Worm (Caenorhabditis elegans): ENCODE results near the gene cah-1.

Gene cah-1

DNA sequence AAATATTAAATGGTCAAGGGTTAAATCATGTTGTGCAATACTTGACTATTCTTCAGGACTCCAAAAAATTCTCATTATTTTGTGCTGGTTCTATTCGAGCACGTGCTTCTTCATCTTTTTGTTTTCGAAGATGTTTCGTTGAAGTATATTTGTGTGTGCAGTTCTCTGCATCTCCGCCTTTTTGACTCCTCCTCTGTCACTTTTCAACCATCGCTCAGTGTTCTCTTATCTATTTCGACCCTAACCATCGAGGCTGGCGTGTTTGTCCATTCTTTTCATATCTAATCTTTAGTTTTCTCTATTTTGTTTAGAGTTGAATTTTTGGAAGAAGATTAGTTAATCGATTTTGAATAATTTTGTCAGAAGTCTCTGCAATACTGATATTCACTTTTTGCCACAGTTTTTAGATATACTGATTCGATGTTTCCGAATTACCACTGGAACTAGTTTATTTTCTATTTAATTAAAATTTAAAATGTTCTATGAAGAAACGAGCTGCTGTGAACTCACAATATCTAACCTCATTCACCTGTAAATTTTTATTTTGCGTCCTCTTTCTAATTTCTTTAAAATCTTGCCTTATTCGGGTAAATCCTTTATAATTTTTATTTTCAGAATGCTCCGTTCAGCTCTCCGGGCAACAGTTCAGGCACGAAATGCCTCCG lies 8.1 kb downstream of the cah-1 start, which contains the start of gene alh-1:
Gene alh-1 (plus strand): TSS at position 615 of the 665 bp plus-strand sequence.
- TF ChIP-seq nhr-77 (tag; optimal IDR thresholded peaks at IDR 0.05) (no peak), sma-9 (GFP tag; optimal IDR thresholded peaks at IDR 0.05) (peak; percentile 67), sma-9 (tag; optimal IDR thresholded peaks at IDR 0.05) (no peak), fos-1 (tag; optimal IDR thresholded peaks at IDR 0.05) (peak; percentile 69), nhr-237 (tag; optimal IDR thresholded peaks at IDR 0.05) (no peak), lsy-2 (tag; optimal IDR thresholded peaks at IDR 0.05) (peak in 1 of 2 experiments; percentile 32), mbf-1 (tag; optimal IDR thresholded peaks at IDR 0.05) (no peak), F13H6.1 (tag; optimal IDR thresholded peaks at IDR 0.05) (peak; percentile 36), nhr-6 (tag; optimal IDR thresholded peaks at IDR 0.05) (no peak), nhr-129 (tag; optimal IDR thresholded peaks at IDR 0.05) (peak; percentile 43), gmeb-1 (tag; optimal IDR thresholded peaks at IDR 0.05) (peak; percentile 1)

DNA sequence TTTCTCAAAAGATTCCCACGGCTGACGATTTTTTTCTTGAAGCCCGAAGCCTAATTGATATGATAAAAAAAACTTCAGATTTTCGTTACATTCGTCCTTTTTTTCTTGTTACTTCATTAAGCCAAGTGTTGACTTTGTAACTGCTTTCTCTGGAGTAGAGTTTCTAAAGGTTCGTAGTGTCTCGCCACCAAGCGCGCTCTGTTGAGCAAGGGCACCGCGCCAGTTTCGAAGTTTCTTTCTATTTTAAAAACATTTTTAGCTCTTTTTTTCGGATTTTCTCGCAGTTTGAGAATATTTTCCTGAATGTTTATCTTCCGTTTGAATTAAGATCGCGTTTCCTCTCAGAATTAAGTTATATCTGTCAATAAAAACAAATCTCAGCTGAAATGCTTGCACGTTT lies 8.9 kb downstream of the cah-1 start:
- TF ChIP-seq peb-1 (tag; optimal IDR thresholded peaks at IDR 0.05) (no peak), unc-55 (GFP tag; optimal IDR thresholded peaks at IDR 0.05) (peak; percentile 59)

DNA sequence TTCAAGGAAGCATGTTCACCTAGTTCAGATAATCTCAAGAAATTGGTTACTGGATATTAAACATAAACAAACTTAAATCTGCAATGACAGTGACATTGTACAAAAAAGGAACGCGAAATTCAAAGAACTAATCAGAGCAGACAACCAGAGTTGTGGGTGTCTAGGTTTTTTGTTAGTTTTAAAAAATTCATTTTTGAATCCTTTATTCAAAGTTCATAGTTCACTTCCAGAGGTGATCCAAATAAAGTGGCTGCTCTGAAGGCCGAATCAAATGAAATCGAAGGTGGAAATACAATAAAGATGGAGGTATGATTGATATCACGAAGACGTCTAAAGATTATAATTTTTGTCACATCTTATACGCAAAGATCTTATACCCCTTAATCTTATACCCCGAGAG lies 11.0 kb downstream of the cah-1 start, which contains the start of gene ttbk-6:
Gene ttbk-6 (plus strand): TSS at position 301 of the 400 bp plus-strand sequence.
- TF ChIP-seq C34F6.9 (tag; optimal IDR thresholded peaks at IDR 0.05) = no peak
- TF ChIP-seq ceh-82 (tag; optimal IDR thresholded peaks at IDR 0.05) = no peak
- no peak for TF ChIP-seq nhr-25 (tag; optimal IDR thresholded peaks at IDR 0.05)
- no peak for TF ChIP-seq mab-5 (tag; optimal IDR thresholded peaks at IDR 0.05)
- no peak for TF ChIP-seq aly-2 (tag; optimal IDR thresholded peaks at IDR 0.05)
- TF ChIP-seq sma-9 (GFP tag; optimal IDR thresholded peaks at IDR 0.05) = no peak
- TF ChIP-seq sma-9 (tag; optimal IDR thresholded peaks at IDR 0.05) = no peak
- TF ChIP-seq sma-3 (GFP tag; optimal IDR thresholded peaks at IDR 0.05) = no peak
- TF ChIP-seq gmeb-1 (tag; optimal IDR thresholded peaks at IDR 0.05) = no peak
- no peak for TF ChIP-seq snpc-4 (tag; optimal IDR thresholded peaks at IDR 0.05)
- no peak for TF ChIP-seq nhr-21 (tag; optimal IDR thresholded peaks at IDR 0.05)
- no peak for TF ChIP-seq nhr-237 (tag; optimal IDR thresholded peaks at IDR 0.05)
- no peak for TF ChIP-seq nhr-12 (tag; optimal IDR thresholded peaks at IDR 0.05)

DNA sequence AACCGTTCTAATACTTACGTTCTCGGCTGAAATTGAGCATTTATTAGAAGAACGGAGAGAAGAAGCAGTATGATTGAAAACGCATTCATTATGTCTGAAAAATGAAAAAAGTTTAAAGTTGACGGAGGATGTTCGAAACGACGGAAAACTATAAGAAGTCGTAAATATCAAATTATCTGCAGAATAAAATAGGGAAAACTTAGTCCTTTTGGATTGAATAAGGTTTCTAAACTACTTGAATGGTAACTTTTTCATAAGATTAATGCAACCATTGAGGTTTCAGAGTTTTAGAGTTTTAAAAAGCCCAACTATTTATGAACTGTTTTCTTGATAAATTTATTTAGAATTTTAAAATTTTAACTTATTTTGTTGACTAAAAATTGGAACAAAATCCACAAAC lies 13.9 kb downstream of the cah-1 start, which contains the start of gene C45G9.12:
Gene C45G9.12 (minus strand): TSS at position 101 of the 400 bp plus-strand sequence.
- TF ChIP-seq mab-5 (tag; optimal IDR thresholded peaks at IDR 0.05) (no peak), nhr-237 (tag; optimal IDR thresholded peaks at IDR 0.05) (no peak), nhr-11 (tag; optimal IDR thresholded peaks at IDR 0.05) (no peak), nhr-6 (tag; optimal IDR thresholded peaks at IDR 0.05) (no peak), R02D3.7 (tag; optimal IDR thresholded peaks at IDR 0.05) (no peak), snpc-4 (tag; optimal IDR thresholded peaks at IDR 0.05) (no peak)

DNA sequence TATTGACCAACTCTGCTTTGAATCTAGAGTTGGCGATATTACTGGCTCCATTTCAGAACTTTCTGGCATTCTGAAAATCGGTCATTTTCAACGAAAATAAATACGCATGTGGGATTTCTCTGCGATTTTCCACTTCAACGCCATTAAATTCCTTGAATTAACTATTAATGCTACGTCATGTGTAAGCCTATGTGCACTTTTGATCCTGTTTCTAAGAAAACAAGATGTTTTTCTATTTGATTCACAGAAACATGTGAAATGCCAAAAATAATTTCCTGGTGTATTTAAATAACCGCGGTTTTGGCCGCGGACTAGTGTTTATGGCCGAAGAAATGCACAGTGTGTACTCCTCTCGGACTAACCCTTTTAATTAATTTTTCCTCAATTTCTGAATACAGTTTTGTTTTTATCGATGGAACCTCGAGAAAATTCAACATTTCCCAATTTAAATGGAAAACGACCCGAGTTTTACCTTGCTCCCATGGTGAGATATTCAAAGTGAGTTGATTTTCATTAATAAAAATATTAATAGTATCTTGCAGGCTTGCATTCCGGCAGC lies 16.7 kb downstream of the cah-1 start, which contains the start of the genes C45G9.11 and C45G9.2:
Gene C45G9.11 (minus strand): TSS at position 51 of the 559 bp plus-strand sequence.
Gene C45G9.2 (plus strand): TSS at position 392 of the 559 bp plus-strand sequence.
- peak; percentile 73 for TF ChIP-seq F13H6.1 (tag; optimal IDR thresholded peaks at IDR 0.05)
- no peak for TF ChIP-seq sem-4 (tag; optimal IDR thresholded peaks at IDR 0.05)
- peak; percentile 83 for TF ChIP-seq sma-3 (GFP tag; optimal IDR thresholded peaks at IDR 0.05)
- TF ChIP-seq ZK546.5 (tag; optimal IDR thresholded peaks at IDR 0.05) = no peak
- no peak for TF ChIP-seq unc-39 (tag; optimal IDR thresholded peaks at IDR 0.05)
- no peak for TF ChIP-seq nhr-11 (tag; optimal IDR thresholded peaks at IDR 0.05)
- no peak for TF ChIP-seq peb-1 (tag; optimal IDR thresholded peaks at IDR 0.05)
- peak; percentile 42 for TF ChIP-seq snpc-4 (tag; optimal IDR thresholded peaks at IDR 0.05)
- peak; percentile 74 for TF ChIP-seq lin-13 (GFP tag; optimal IDR thresholded peaks at IDR 0.05)
- no peak for TF ChIP-seq nhr-10 (tag; optimal IDR thresholded peaks at IDR 0.05)
- no peak for TF ChIP-seq aly-2 (tag; optimal IDR thresholded peaks at IDR 0.05)
- no peak for TF ChIP-seq ceh-16 (tag; optimal IDR thresholded peaks at IDR 0.05)
- peak; percentile 71 to 85 for TF ChIP-seq lsy-2 (tag; optimal IDR thresholded peaks at IDR 0.05)
- no peak for TF ChIP-seq dmd-4 (tag; optimal IDR thresholded peaks at IDR 0.05)
- TF ChIP-seq fos-1 (tag; optimal IDR thresholded peaks at IDR 0.05) = no peak
- TF ChIP-seq ztf-1 (GFP tag; conservative IDR thresholded peaks at IDR 0.05) = no peak
- peak; percentile 52 for TF ChIP-seq nhr-6 (tag; optimal IDR thresholded peaks at IDR 0.05)
- TF ChIP-seq zag-1 (tag; optimal IDR thresholded peaks at IDR 0.05) = no peak
- peak; percentile 52 for TF ChIP-seq mab-5 (tag; optimal IDR thresholded peaks at IDR 0.05)
- TF ChIP-seq blmp-1 (tag; optimal IDR thresholded peaks at IDR 0.05; ENCODE audit: insufficient read depth) = no peak
- TF ChIP-seq ama-1 (optimal IDR thresholded peaks at IDR 0.05) = no peak
- no peak for TF ChIP-seq nhr-237 (tag; optimal IDR thresholded peaks at IDR 0.05)
- TF ChIP-seq skn-1 (tag; optimal IDR thresholded peaks at IDR 0.05) = no peak
- TF ChIP-seq alr-1 (tag; optimal IDR thresholded peaks at IDR 0.05) = no peak
- no peak for TF ChIP-seq elt-1 (tag; optimal IDR thresholded peaks at IDR 0.05)
- TF ChIP-seq mbf-1 (tag; optimal IDR thresholded peaks at IDR 0.05) = no peak
- no peak for TF ChIP-seq nhr-23 (tag; optimal IDR thresholded peaks at IDR 0.05)
- TF ChIP-seq C34F6.9 (tag; optimal IDR thresholded peaks at IDR 0.05) = peak; percentile 75
- TF ChIP-seq elt-3 (tag; optimal IDR thresholded peaks at IDR 0.05) = no peak
- TF ChIP-seq unc-62 (GFP tag; optimal IDR thresholded peaks at IDR 0.05) = no peak
- TF ChIP-seq sma-9 (GFP tag; optimal IDR thresholded peaks at IDR 0.05) = peak; percentile 88
- TF ChIP-seq sma-9 (tag; optimal IDR thresholded peaks at IDR 0.05) = no peak
- no peak for TF ChIP-seq mdl-1 (tag; optimal IDR thresholded peaks at IDR 0.05)
- peak; percentile 81 for TF ChIP-seq unc-55 (GFP tag; optimal IDR thresholded peaks at IDR 0.05)
- TF ChIP-seq R02D3.7 (tag; optimal IDR thresholded peaks at IDR 0.05) = peak; percentile 11
